Worm (Caenorhabditis elegans) whole organism, young adult: ENCODE measurements around the gene Y22D7AL.9.

Experiments
- B0035.1 ChIP-seq: sonication (generic microtip); optimal IDR thresholded peaks from 2 replicates; lab custom pipeline; 2016; ENCODE audit warnings: missing genetic modification characterization, mild to moderate bottlenecking, missing compliant biosample characterization, missing genotype, missing genetic modification reagents
- B0261.1 ChIP-seq: sonication (generic microtip); optimal IDR thresholded peaks from 2 replicates; lab custom pipeline; 2016; ENCODE audit warnings: mild to moderate bottlenecking, missing genetic modification characterization, moderate library complexity, missing compliant biosample characterization
- B0336.3 ChIP-seq: fragments of 200-800 bp; sonication (Bioruptor generic); IDR thresholded peaks from 2 replicates; pipeline ENCODE4 v1.3.6; 2022; ENCODE audit warnings: missing genetic modification characterization, missing compliant biosample characterization
- C06A6.2 ChIP-seq: fragments of 200-800 bp; sonication (Bioruptor generic); conservative IDR thresholded peaks from 2 replicates; pipeline ENCODE4 v1.3.6; 2022; ENCODE audit warnings: missing genetic modification characterization, missing compliant biosample characterization
- F10E7.11 ChIP-seq: sonication (generic microtip); optimal IDR thresholded peaks from 2 replicates; lab custom pipeline; 2017; ENCODE audit warnings: mild to moderate bottlenecking, missing genetic modification characterization, moderate library complexity, missing compliant biosample characterization
- F37B4.10 ChIP-seq: fragments of 200-800 bp; sonication (Bioruptor generic); IDR thresholded peaks from 2 replicates; pipeline ENCODE4 v1.3.6; 2022; ENCODE audit warnings: missing genetic modification characterization, missing compliant biosample characterization
- F49E8.2 ChIP-seq: sonication (generic microtip); optimal IDR thresholded peaks from 3 replicates; lab custom pipeline; 2017; ENCODE audit warnings: missing genetic modification characterization, mild to moderate bottlenecking, missing compliant biosample characterization, antibody characterized with exemption, moderate library complexity; ENCODE audit not compliant: insufficient read depth
- F55B11.4 ChIP-seq: sonication (generic microtip); optimal IDR thresholded peaks from 2 replicates; lab custom pipeline; 2016; ENCODE audit warnings: missing compliant biosample characterization, missing genetic modification characterization, borderline replicate concordance; ENCODE audit not compliant: insufficient read depth
- F57C9.4 ChIP-seq: sonication (generic microtip); optimal IDR thresholded peaks from 2 replicates; lab custom pipeline; 2017; ENCODE audit warnings: mild to moderate bottlenecking, missing genetic modification characterization, missing compliant biosample characterization
- K12H6.12 ChIP-seq: fragments of 200-800 bp; sonication (Bioruptor generic); optimal IDR thresholded peaks from 2 replicates; lab custom pipeline; 2018; ENCODE audit warnings: mild to moderate bottlenecking, missing genetic modification characterization, missing compliant biosample characterization
- Y67H2A.10 ChIP-seq: fragments of 200-800 bp; sonication (Bioruptor generic); conservative IDR thresholded peaks from 2 replicates; pipeline ENCODE4 v1.3.6; 2022; ENCODE audit warnings: missing genetic modification reagents, missing genetic modification characterization, missing compliant biosample characterization
- Y95B8A.8 ChIP-seq: fragments of 200-800 bp; sonication (Bioruptor generic); IDR thresholded peaks from 2 replicates; pipeline ENCODE4 v1.3.6; 2022; ENCODE audit warnings: missing genetic modification reagents, missing genetic modification characterization, missing compliant biosample characterization
- ama-1 ChIP-seq, 3 experiments: fragments of 150-350 bp in 1 of 3; sonication (generic microtip) in 2 of 3; optimal IDR thresholded peaks; 2 replicates each; lab custom pipeline; 2014 to 2018; ENCODE audit warnings: missing biosample characterization in 2 of 3, missing genetic modification characterization in 2 of 3, missing genetic modification reagents in 2 of 3
- atf-7 ChIP-seq: sonication (generic microtip); optimal IDR thresholded peaks from 2 replicates; lab custom pipeline; 2017; ENCODE audit warnings: mild to moderate bottlenecking, missing genetic modification characterization, missing compliant biosample characterization
- bed-1 ChIP-seq: fragments of 200-800 bp; sonication (Bioruptor generic); IDR thresholded peaks from 2 replicates; pipeline ENCODE4 v1.3.6; 2022; ENCODE audit warnings: missing genetic modification reagents, missing genetic modification characterization, missing compliant biosample characterization
- bed-2 ChIP-seq: fragments of 200-800 bp; sonication (Bioruptor generic); IDR thresholded peaks from 2 replicates; pipeline ENCODE4 v1.3.6; 2022; ENCODE audit warnings: missing genetic modification reagents, missing genetic modification characterization, missing compliant biosample characterization
- cebp-1 ChIP-seq, 2 experiments: fragments of 200-800 bp in 1 of 2; sonication (Bioruptor generic) in 1 of 2; sonication (generic microtip) in 1 of 2; IDR thresholded peaks in 1 of 2; optimal IDR thresholded peaks in 1 of 2; 2 replicates each; pipeline versions ENCODE4 v1.3.6 to Lab custom; 2017 to 2022; ENCODE audit warnings: missing compliant biosample characterization in 2 of 2, missing genetic modification characterization in 2 of 2, mild to moderate bottlenecking in 1 of 2, missing genetic modification reagents in 1 of 2, moderate library complexity in 1 of 2
- cebp-2 ChIP-seq: fragments of 200-800 bp; sonication (Bioruptor generic); IDR thresholded peaks from 2 replicates; pipeline ENCODE4 v1.3.6; 2022; ENCODE audit warnings: missing genetic modification characterization, missing compliant biosample characterization
- ceh-27 ChIP-seq: fragments of 200-800 bp; sonication (Bioruptor generic); optimal IDR thresholded peaks from 2 replicates; lab custom pipeline; 2018; ENCODE audit warnings: mild to moderate bottlenecking, missing genetic modification characterization, moderate library complexity, missing compliant biosample characterization
- ceh-79 ChIP-seq: sonication (generic microtip); optimal IDR thresholded peaks from 2 replicates; lab custom pipeline; 2017; ENCODE audit warnings: mild to moderate bottlenecking, missing genetic modification characterization, missing compliant biosample characterization
- die-1 ChIP-seq: sonication (generic microtip); optimal IDR thresholded peaks from 2 replicates; lab custom pipeline; 2016; ENCODE audit warnings: missing genotype, mild to moderate bottlenecking, missing genetic modification characterization, missing compliant biosample characterization
- efl-1 ChIP-seq: fragments of 150-350 bp; optimal IDR thresholded peaks from 2 replicates; lab custom pipeline; 2014; ENCODE audit warnings: missing biosample characterization, missing genetic modification reagents, missing genetic modification characterization
- ets-4 ChIP-seq: fragments of 200-800 bp; sonication (Bioruptor generic); optimal IDR thresholded peaks from 2 replicates; lab custom pipeline; 2018; ENCODE audit warnings: mild to moderate bottlenecking, missing genetic modification characterization, missing compliant biosample characterization
- gei-17 ChIP-seq: fragments of 200-800 bp; sonication (Bioruptor generic); optimal IDR thresholded peaks from 2 replicates; lab custom pipeline; 2018; ENCODE audit warnings: mild to moderate bottlenecking, missing genetic modification characterization, missing compliant biosample characterization
- hmg-1.2 ChIP-seq: fragments of 200-800 bp; sonication (Bioruptor generic); IDR thresholded peaks from 2 replicates; pipeline ENCODE4 v1.3.6; 2022; ENCODE audit warnings: missing genetic modification reagents, missing genetic modification characterization, missing compliant biosample characterization
- hsf-1 ChIP-seq: fragments of 200-800 bp; sonication (Bioruptor generic); IDR thresholded peaks from 2 replicates; pipeline ENCODE4 v1.3.6; 2022; ENCODE audit warnings: missing genetic modification reagents, missing genetic modification characterization, missing compliant biosample characterization
- lsy-27 ChIP-seq: sonication (generic microtip); optimal IDR thresholded peaks from 2 replicates; lab custom pipeline; 2017; ENCODE audit warnings: missing genetic modification characterization, mild to moderate bottlenecking, missing compliant biosample characterization, antibody characterized with exemption, missing genotype, borderline replicate concordance; ENCODE audit not compliant: insufficient read depth
- madf-3 ChIP-seq: fragments of 200-800 bp; sonication (Bioruptor generic); IDR thresholded peaks from 2 replicates; pipeline ENCODE4 v1.3.6; 2022; ENCODE audit warnings: missing genetic modification reagents, missing genetic modification characterization, missing compliant biosample characterization
- madf-6 ChIP-seq: fragments of 200-800 bp; sonication (Bioruptor generic); IDR thresholded peaks from 2 replicates; pipeline ENCODE4 v1.3.6; 2022; ENCODE audit warnings: missing genetic modification reagents, missing genetic modification characterization, missing compliant biosample characterization
- mel-28 ChIP-seq: sonication (generic microtip); optimal IDR thresholded peaks from 2 replicates; lab custom pipeline; 2016; ENCODE audit warnings: borderline replicate concordance, mild to moderate bottlenecking, missing genetic modification characterization, missing compliant biosample characterization
- mes-4 ChIP-seq: sonication (generic microtip); optimal IDR thresholded peaks from 2 replicates; lab custom pipeline; 2016; ENCODE audit warnings: missing genotype, missing genetic modification characterization, missing compliant biosample characterization
- mxl-1 ChIP-seq: sonication (generic microtip); optimal IDR thresholded peaks from 2 replicates; lab custom pipeline; 2016; ENCODE audit warnings: missing genetic modification characterization, missing compliant biosample characterization
- nhr-179 ChIP-seq: sonication (generic microtip); optimal IDR thresholded peaks from 2 replicates; lab custom pipeline; 2016; ENCODE audit warnings: mild to moderate bottlenecking, missing genetic modification characterization, missing compliant biosample characterization
- nhr-80 ChIP-seq: sonication (generic microtip); optimal IDR thresholded peaks from 2 replicates; lab custom pipeline; 2016; ENCODE audit warnings: missing genetic modification characterization, missing compliant biosample characterization
- rcor-1 ChIP-seq: fragments of 200-800 bp; sonication (Bioruptor generic); IDR thresholded peaks from 2 replicates; pipeline ENCODE4 v1.3.6; 2022; ENCODE audit warnings: missing genetic modification reagents, missing genetic modification characterization, missing compliant biosample characterization
- rec-8 ChIP-seq, 2 experiments: sonication (generic microtip); optimal IDR thresholded peaks; 2 replicates each; lab custom pipeline; 2016; ENCODE audit warnings: mild to moderate bottlenecking in 2 of 2, missing genetic modification characterization in 2 of 2, missing genetic modification reagents in 2 of 2, missing genotype in 2 of 2, missing biosample characterization in 1 of 2, missing compliant biosample characterization in 1 of 2, moderate library complexity in 1 of 2
- rpc-1 ChIP-seq, 2 experiments: fragments of 150-350 bp in 1 of 2; sonication (generic microtip) in 1 of 2; optimal IDR thresholded peaks; 2 replicates each; lab custom pipeline; 2014 to 2018; ENCODE audit warnings: missing biosample characterization in 1 of 2, missing genetic modification characterization in 1 of 2, missing genetic modification reagents in 1 of 2, missing genotype in 1 of 2
- sea-2 ChIP-seq: fragments of 200-800 bp; sonication (Bioruptor generic); IDR thresholded peaks from 2 replicates; pipeline ENCODE4 v1.3.6; 2022; ENCODE audit warnings: missing genetic modification characterization, missing compliant biosample characterization
- snpc-1.1 ChIP-seq: sonication (generic microtip); optimal IDR thresholded peaks from 2 replicates; lab custom pipeline; 2017; ENCODE audit warnings: missing genetic modification characterization, mild to moderate bottlenecking, missing compliant biosample characterization, antibody characterized with exemption, moderate library complexity, missing genotype, missing genetic modification reagents; ENCODE audit not compliant: insufficient read depth
- snpc-1.3 ChIP-seq: sonication (generic microtip); optimal IDR thresholded peaks from 2 replicates; lab custom pipeline; 2017; ENCODE audit warnings: missing genetic modification characterization, mild to moderate bottlenecking, missing compliant biosample characterization, antibody characterized with exemption, moderate library complexity, missing genotype, missing genetic modification reagents; ENCODE audit not compliant: insufficient read depth
- sptf-2 ChIP-seq: fragments of 200-800 bp; sonication (Bioruptor generic); optimal IDR thresholded peaks from 2 replicates; lab custom pipeline; 2018; ENCODE audit warnings: mild to moderate bottlenecking, missing genetic modification characterization, missing compliant biosample characterization
- tbp1 ChIP-seq: fragments of 200-800 bp; sonication (Bioruptor generic); optimal IDR thresholded peaks from 2 replicates; lab custom pipeline; 2018; ENCODE audit warnings: mild to moderate bottlenecking, missing genetic modification characterization, missing compliant biosample characterization
- unc-62 ChIP-seq: fragments of 150-350 bp; optimal IDR thresholded peaks from 2 replicates; lab custom pipeline; 2014; ENCODE audit warnings: missing biosample characterization, missing genetic modification reagents, missing genetic modification characterization
- ztf-22 ChIP-seq: fragments of 200-800 bp; sonication (Bioruptor generic); optimal IDR thresholded peaks from 2 replicates; lab custom pipeline; 2018; ENCODE audit warnings: mild to moderate bottlenecking, missing genetic modification characterization, moderate library complexity, missing compliant biosample characterization

The Y22D7AL.9 gene

DNA sequence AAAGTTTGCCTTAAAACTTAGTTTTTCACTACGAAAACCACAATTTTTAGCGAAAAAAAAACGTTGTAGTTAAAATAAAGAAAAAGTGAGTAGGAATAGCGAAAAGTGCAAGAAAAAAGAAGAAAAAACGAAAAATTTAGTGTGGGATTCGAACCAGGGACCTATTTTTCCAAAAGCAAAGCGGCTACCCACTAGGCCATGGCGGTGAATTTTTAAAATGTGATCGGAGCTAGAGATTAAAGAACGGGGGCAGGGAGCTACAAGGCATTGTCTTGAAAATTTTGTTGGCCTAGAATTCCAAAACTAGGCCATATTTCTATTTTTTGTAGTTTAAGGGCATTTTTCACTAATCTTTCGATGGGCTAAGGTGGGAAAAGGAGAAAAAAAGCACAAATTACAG lies 10.1 kb downstream of the Y22D7AL.9 start (continued):
- no peak for TF ChIP-seq mes-4
- peak; percentile 34; the same call in 1 of the 2 replicates for TF ChIP-seq cebp-1 (GFP tag; IDR thresholded peaks at IDR 0.05; lab: Robert Waterston, UW)
- TF ChIP-seq cebp-1 (tag; optimal IDR thresholded peaks at IDR 0.05; lab: Kevin White, UChicago) = no peak
- no peak for TF ChIP-seq atf-7 (tag; lab: Kevin White, UChicago)
- no peak for TF ChIP-seq B0336.3
- no peak for TF ChIP-seq C06A6.2
- no peak for TF ChIP-seq ceh-27 (GFP tag; lab: Kevin White, UChicago)
- TF ChIP-seq rcor-1 (GFP tag; lab: Robert Waterston, UW) = no peak
- TF ChIP-seq lsy-27 = no peak
- peak; percentile 61 for TF ChIP-seq B0261.1 (tag; lab: Kevin White, UChicago)
- no peak for TF ChIP-seq mel-28
- peak; percentile 88 for TF ChIP-seq tbp1 (GFP tag; lab: Kevin White, UChicago)
- no peak for TF ChIP-seq bed-1 (GFP tag; lab: Robert Waterston, UW)
- no peak for TF ChIP-seq ztf-22 (GFP tag; lab: Kevin White, UChicago)
- TF ChIP-seq efl-1 (GFP tag; lab: Kevin White, UChicago) = no peak
- peak; percentile 40 for TF ChIP-seq hmg-1.2 (GFP tag; lab: Robert Waterston, UW)
- peak; percentile 26; the same call in 1 of the 2 replicates for TF ChIP-seq madf-6
- no peak for TF ChIP-seq F49E8.2
- TF ChIP-seq snpc-1.3 (tag; lab: Kevin White, UChicago) = no peak
- no peak for TF ChIP-seq madf-3 (GFP tag; lab: Robert Waterston, UW)
- TF ChIP-seq snpc-1.1 (tag; lab: Kevin White, UChicago) = no peak
- no peak for TF ChIP-seq Y67H2A.10
- TF ChIP-seq F37B4.10 (GFP tag; lab: Robert Waterston, UW) = no peak
- no peak for TF ChIP-seq ceh-79 (tag; lab: Kevin White, UChicago)
- TF ChIP-seq die-1 (tag; lab: Kevin White, UChicago) = peak; percentile 57
- no peak for TF ChIP-seq ama-1 (optimal IDR thresholded peaks at IDR 0.05; lab: Kevin White, UChicago)
- peak in 1 of 2 experiments; percentile 31 for TF ChIP-seq ama-1 (GFP tag; optimal IDR thresholded peaks at IDR 0.05; lab: Kevin White, UChicago)
- no peak for TF ChIP-seq ets-4

DNA sequence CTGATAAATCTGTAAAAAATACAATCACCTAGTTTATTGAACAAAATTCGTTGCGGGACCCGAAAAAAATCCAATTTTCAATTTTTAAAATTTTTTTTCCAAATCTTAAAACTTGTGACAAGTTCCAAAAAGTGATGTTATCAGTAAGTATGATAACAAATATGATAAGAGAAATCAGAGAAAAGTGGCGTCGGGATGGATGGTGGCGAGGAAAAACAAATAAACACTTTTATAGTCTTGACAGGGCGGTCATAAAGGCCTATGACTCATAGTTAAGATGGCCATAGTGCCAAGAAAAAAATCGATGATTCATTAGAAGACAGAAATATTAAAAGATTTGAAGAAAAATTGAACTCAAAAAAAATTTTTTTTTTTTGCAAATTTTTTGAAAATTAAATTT lies 11.2 kb downstream of the Y22D7AL.9 start:
- TF ChIP-seq nhr-80 (tag; lab: Kevin White, UChicago) (peak; percentile 21), ceh-27 (GFP tag; lab: Kevin White, UChicago) (no peak), rec-8 (tag; optimal IDR thresholded peaks at IDR 0.05; lab: Kevin White, UChicago) (no peak), unc-62 (GFP tag; lab: Kevin White, UChicago) (peak; percentile 31)

DNA sequence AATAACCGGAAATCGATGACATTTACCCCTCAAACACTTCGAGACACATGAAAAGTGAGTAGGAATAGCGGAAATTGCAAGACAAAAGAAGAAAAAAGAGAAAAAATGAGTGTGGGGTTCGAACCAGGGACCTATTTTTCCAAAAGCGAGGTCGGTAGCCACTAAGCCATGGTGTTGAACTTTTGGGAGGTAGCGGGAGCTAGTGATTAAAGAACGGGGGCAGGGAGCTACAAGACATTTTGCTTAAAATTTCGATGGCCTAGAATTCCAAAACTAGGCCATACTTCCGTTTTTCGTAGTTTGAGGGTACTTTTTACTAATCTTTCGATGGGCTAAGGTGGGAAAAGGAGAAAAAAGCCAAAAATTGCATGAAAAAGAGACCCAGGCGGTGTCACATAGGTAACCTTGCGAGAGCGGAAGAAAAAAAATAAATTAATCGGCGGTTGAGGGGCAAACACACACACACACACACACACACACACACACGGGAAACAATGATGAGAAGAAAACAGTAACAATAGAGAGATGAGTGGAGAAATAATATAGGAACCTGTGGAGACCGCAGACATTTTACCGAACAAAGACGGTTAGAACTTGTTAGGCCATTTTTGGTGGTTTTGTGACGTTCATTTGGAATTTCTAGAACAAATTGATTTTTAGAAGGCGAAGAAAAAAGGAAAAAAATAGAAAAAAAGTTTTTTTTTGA lies 12.2 kb downstream of the Y22D7AL.9 start:
- TF ChIP-seq mxl-1 = peak; percentile 68
- no peak for TF ChIP-seq F10E7.11 (tag; lab: Kevin White, UChicago)
- no peak for TF ChIP-seq gei-17 (GFP tag; lab: Kevin White, UChicago)
- peak; percentile 89; the same call in 1 of the 2 replicates for TF ChIP-seq cebp-2 (GFP tag; lab: Robert Waterston, UW)
- TF ChIP-seq F57C9.4 (tag; lab: Kevin White, UChicago) = no peak
- TF ChIP-seq Y95B8A.8 (GFP tag; lab: Robert Waterston, UW) = no peak
- TF ChIP-seq nhr-179 (tag; lab: Kevin White, UChicago) = no peak
- TF ChIP-seq hsf-1 (GFP tag; lab: Robert Waterston, UW) = no peak
- no peak for TF ChIP-seq sea-2
- TF ChIP-seq bed-2 = 0 out of 2 replicates have a peak, but pooled peaks have one; percentile 27
- TF ChIP-seq bed-1 (GFP tag; lab: Robert Waterston, UW) = no peak
- TF ChIP-seq K12H6.12 (tag; lab: Kevin White, UChicago) = peak; percentile 29
- TF ChIP-seq B0035.1 (tag; lab: Kevin White, UChicago) = no peak
- TF ChIP-seq ets-4 = no peak
- TF ChIP-seq sptf-2 (GFP tag; lab: Kevin White, UChicago) = no peak
- no peak for TF ChIP-seq F55B11.4 (tag; lab: Kevin White, UChicago)
- TF ChIP-seq lsy-27 = no peak
- TF ChIP-seq rpc-1 (optimal IDR thresholded peaks at IDR 0.05; lab: Kevin White, UChicago) = peak; percentile 79
- TF ChIP-seq rpc-1 (tag; optimal IDR thresholded peaks at IDR 0.05; lab: Kevin White, UChicago) = peak; percentile 82
